Fruit fly (Drosophila melanogaster): ENCODE measurements around the gene CG2218.
A peak's percentile ranks its signal among the peaks of the same experiment; 100 is the strongest.

The CG2218 gene

dm6 chr3R:30413795-30414194 lies 14.3 kb downstream of the CG2218 start (continued):
- peak; percentile 70 for TF ChIP-seq nmo (GFP tag; optimal IDR thresholded peaks at IDR 0.05)
- 0 out of 3 replicates have a peak, but pooled peaks have one; percentile 39 for TF ChIP-seq Optix (GFP tag; IDR thresholded peaks at IDR 0.05)
- peak; percentile 64 for TF ChIP-seq CG2712 (tag; optimal IDR thresholded peaks at IDR 0.05)
- no peak for TF ChIP-seq CG11398 (GFP tag; optimal IDR thresholded peaks at IDR 0.05)
- TF ChIP-seq Abd-B (GFP tag; optimal IDR thresholded peaks at IDR 0.05): peak; percentile 9
- TF ChIP-seq lmd (GFP tag; IDR thresholded peaks at IDR 0.05): peak; percentile 54
- no peak for TF ChIP-seq ab (GFP tag; optimal IDR thresholded peaks at IDR 0.05)
- TF ChIP-seq CG4854 (GFP tag; optimal IDR thresholded peaks at IDR 0.05): no peak
- TF ChIP-seq bbx (GFP tag; IDR thresholded peaks at IDR 0.05; ENCODE audit: partially characterized antibody): no peak
- no peak for TF ChIP-seq Mrtf (GFP tag; IDR thresholded peaks at IDR 0.05)
- TF ChIP-seq bcd (GFP tag; optimal IDR thresholded peaks at IDR 0.05): peak; percentile 31
- peak; percentile 48 for TF ChIP-seq CG1024 (GFP tag; IDR thresholded peaks at IDR 0.05)
- TF ChIP-seq CG2116 (GFP tag; optimal IDR thresholded peaks at IDR 0.05): no peak
- peak; percentile 63 for TF ChIP-seq ap (GFP tag; IDR thresholded peaks at IDR 0.05)
- TF ChIP-seq danr (GFP tag; IDR thresholded peaks at IDR 0.05): 0 out of 2 replicates have a peak, but pooled peaks have one; percentile 16
- TF ChIP-seq CG4360 (GFP tag; IDR thresholded peaks at IDR 0.05): 0 out of 2 replicates have a peak, but pooled peaks have one; percentile 19
- TF ChIP-seq fd102C (GFP tag; optimal IDR thresholded peaks at IDR 0.05): no peak
- TF ChIP-seq Ada2b (GFP tag; IDR thresholded peaks at IDR 0.05): peak; percentile 38; the same call in 1 of the 2 replicates
- TF ChIP-seq dpn (GFP tag; optimal IDR thresholded peaks at IDR 0.05): peak in 1 of 2 experiments; percentile 49
- peak; percentile 63 for TF ChIP-seq CG18599 (GFP tag; optimal IDR thresholded peaks at IDR 0.05)
- no peak for TF ChIP-seq MTF-1 (GFP tag; optimal IDR thresholded peaks at IDR 0.05; ENCODE audit: borderline replicate concordance)
- no peak for TF ChIP-seq CG8359 (GFP tag; optimal IDR thresholded peaks at IDR 0.05; ENCODE audit: borderline replicate concordance)
- peak; percentile 28; the same call in 1 of the 2 replicates for TF ChIP-seq CG11247 (GFP tag; IDR thresholded peaks at IDR 0.05)
- TF ChIP-seq z (GFP tag; IDR thresholded peaks at IDR 0.05): no peak
- TF ChIP-seq CG3847 (GFP tag; IDR thresholded peaks at IDR 0.05): no peak
- 0 out of 2 replicates have a peak, but pooled peaks have one; percentile 38 for TF ChIP-seq H2.0 (GFP tag; IDR thresholded peaks at IDR 0.05)
- TF ChIP-seq Xrp1 (GFP tag; IDR thresholded peaks at IDR 0.05): peak; percentile 78
- TF ChIP-seq CG3838 (GFP tag; optimal IDR thresholded peaks at IDR 0.05): no peak
- TF ChIP-seq tio (GFP tag; optimal IDR thresholded peaks at IDR 0.05): peak; percentile 19
- TF ChIP-seq CG7786 (GFP tag; optimal IDR thresholded peaks at IDR 0.05): peak; percentile 8
- no peak for TF ChIP-seq Hey (tag; optimal IDR thresholded peaks at IDR 0.05)
- no peak for TF ChIP-seq Dip3 (GFP tag; optimal IDR thresholded peaks at IDR 0.05)
- TF ChIP-seq kah (GFP tag; optimal IDR thresholded peaks at IDR 0.05): peak; percentile 1
- no peak for TF ChIP-seq org-1 (GFP tag; optimal IDR thresholded peaks at IDR 0.05)
- peak; percentile 53; the same call in 1 of the 3 replicates for TF ChIP-seq CG11695 (GFP tag; IDR thresholded peaks at IDR 0.05)
- TF ChIP-seq Xbp1 (GFP tag; optimal IDR thresholded peaks at IDR 0.05): peak; percentile 48
- TF ChIP-seq CG2199 (GFP tag; IDR thresholded peaks at IDR 0.05): no peak
- no peak for TF ChIP-seq Dref (GFP tag; IDR thresholded peaks at IDR 0.05)
- peak; percentile 62 for TF ChIP-seq Hsf (GFP tag; optimal IDR thresholded peaks at IDR 0.05)
- TF ChIP-seq ranshi (GFP tag; IDR thresholded peaks at IDR 0.05): peak; percentile 63; the same call in 1 of the 2 replicates
- TF ChIP-seq Max (GFP tag; optimal IDR thresholded peaks at IDR 0.05): no peak
- no peak for TF ChIP-seq hkb (optimal IDR thresholded peaks at IDR 0.05)
- peak; percentile 74 for TF ChIP-seq hkb (GFP tag; IDR thresholded peaks at IDR 0.05)
- TF ChIP-seq Pdp1 (GFP tag; optimal IDR thresholded peaks at IDR 0.05): peak in 1 of 2 experiments; percentile 61
- TF ChIP-seq chn (GFP tag; optimal IDR thresholded peaks at IDR 0.05): peak; percentile 17
- TF ChIP-seq Awh (GFP tag; IDR thresholded peaks at IDR 0.05): peak; percentile 74
- TF ChIP-seq pfk (GFP tag; optimal IDR thresholded peaks at IDR 0.05): no peak
- TF ChIP-seq Atf3 (GFP tag; optimal IDR thresholded peaks at IDR 0.05): peak; percentile 37
- TF ChIP-seq CG5245 (GFP tag; optimal IDR thresholded peaks at IDR 0.05): peak; percentile 44
- TF ChIP-seq lov (optimal IDR thresholded peaks at IDR 0.05): no peak
- TF ChIP-seq lov (GFP tag; IDR thresholded peaks at IDR 0.05): 0 out of 3 replicates have a peak, but pooled peaks have one; percentile 57
- no peak for TF ChIP-seq CG13123 (GFP tag; optimal IDR thresholded peaks at IDR 0.05)
